Fruit fly (Drosophila melanogaster) whole organism, embryonic: ENCODE results near the gene OtopLc.

Experiments used
- Adf1 ChIP-seq: fragments of 200-800 bp; sonication (Bioruptor generic); IDR thresholded peaks from 2 replicates; pipeline ENCODE4 v1.3.6; 2022; ENCODE audit warnings: missing biosample characterization, missing genetic modification characterization
- CG11560 ChIP-seq: fragments of 200-800 bp; sonication (Bioruptor generic); IDR thresholded peaks from 3 replicates; pipeline ENCODE4 v1.3.6; 2022; ENCODE audit warnings: missing biosample characterization, missing genetic modification characterization
- CG12236 ChIP-seq: fragments of 200-800 bp; sonication (Bioruptor generic); optimal IDR thresholded peaks from 2 replicates; lab custom pipeline; 2016; ENCODE audit warnings: missing biosample characterization, missing genetic modification characterization
- CG12391 ChIP-seq: fragments of 200-800 bp; sonication (Bioruptor generic); optimal IDR thresholded peaks from 3 replicates; lab custom pipeline; 2018; ENCODE audit warnings: missing biosample characterization, mild to moderate bottlenecking, missing genetic modification characterization, moderate library complexity
- CG12744 ChIP-seq: fragments of 200-800 bp; sonication (Bioruptor generic); optimal IDR thresholded peaks from 2 replicates; lab custom pipeline; 2016; ENCODE audit warnings: missing biosample characterization, missing genetic modification characterization
- CG13287 ChIP-seq: fragments of 200-800 bp; sonication (Bioruptor generic); IDR thresholded peaks from 2 replicates; pipeline ENCODE4 v1.3.6; 2022; ENCODE audit warnings: missing biosample characterization, missing genetic modification characterization; ENCODE audit not compliant: partially characterized antibody
- CG16813 ChIP-seq: fragments of 200-800 bp; sonication (Bioruptor generic); IDR thresholded peaks from 3 replicates; pipeline ENCODE4 v1.3.6; 2022; ENCODE audit warnings: missing biosample characterization, missing genetic modification characterization; ENCODE audit not compliant: partially characterized antibody
- CG2199 ChIP-seq: fragments of 200-800 bp; sonication (Bioruptor generic); IDR thresholded peaks from 3 replicates; pipeline ENCODE4 v1.3.6; 2022; ENCODE audit warnings: missing biosample characterization, missing genetic modification characterization
- CG2202 ChIP-seq: fragments of 200-800 bp; sonication (Bioruptor generic); optimal IDR thresholded peaks from 2 replicates; lab custom pipeline; 2018; ENCODE audit warnings: missing biosample characterization, mild to moderate bottlenecking, missing genetic modification characterization
- CG30020 ChIP-seq: fragments of 200-800 bp; optimal IDR thresholded peaks from 2 replicates; lab custom pipeline; 2019; ENCODE audit warnings: missing biosample characterization, mild to moderate bottlenecking, missing genetic modification characterization, moderate library complexity
- CG31224 ChIP-seq: fragments of 200-800 bp; sonication (Bioruptor generic); IDR thresholded peaks from 2 replicates; pipeline ENCODE4 v1.3.6; 2022; ENCODE audit warnings: missing biosample characterization, missing genetic modification characterization
- CG32767 ChIP-seq: fragments of 200-800 bp; sonication (Bioruptor generic); IDR thresholded peaks from 2 replicates; pipeline ENCODE4 v1.3.6; 2022; ENCODE audit warnings: missing biosample characterization, missing genetic modification characterization
- CG34376 ChIP-seq: fragments of 200-800 bp; sonication (Bioruptor generic); optimal IDR thresholded peaks from 2 replicates; lab custom pipeline; 2018; ENCODE audit warnings: missing biosample characterization, mild to moderate bottlenecking, missing genetic modification characterization
- CG4617 ChIP-seq: fragments of 200-800 bp; sonication (Bioruptor generic); optimal IDR thresholded peaks from 3 replicates; lab custom pipeline; 2016; ENCODE audit warnings: missing biosample characterization, missing genetic modification characterization, borderline replicate concordance
- CG4820 ChIP-seq: fragments of 200-800 bp; sonication (Bioruptor generic); optimal IDR thresholded peaks from 3 replicates; lab custom pipeline; 2016; ENCODE audit warnings: missing biosample characterization, missing genetic modification characterization
- CG5953 ChIP-seq: fragments of 200-800 bp; sonication (Bioruptor generic); IDR thresholded peaks from 2 replicates; pipeline ENCODE4 v1.3.6; 2022; ENCODE audit warnings: missing biosample characterization, missing genetic modification characterization
- CG6854 ChIP-seq: fragments of 200-800 bp; sonication (Bioruptor generic); optimal IDR thresholded peaks from 3 replicates; lab custom pipeline; 2017; ENCODE audit warnings: missing biosample characterization, mild to moderate bottlenecking, missing genetic modification characterization
- CG9932 ChIP-seq: fragments of 200-800 bp; sonication (Bioruptor generic); IDR thresholded peaks from 2 replicates; pipeline ENCODE4 v1.3.6; 2022; ENCODE audit warnings: missing biosample characterization, missing genetic modification characterization
- D19A ChIP-seq: fragments of 200-800 bp; optimal IDR thresholded peaks from 3 replicates; lab custom pipeline; 2019; ENCODE audit warnings: missing biosample characterization, mild to moderate bottlenecking, missing genetic modification characterization, moderate library complexity
- E2f1 ChIP-seq: fragments of 200-800 bp; sonication (Bioruptor generic); IDR thresholded peaks from 2 replicates; pipeline ENCODE4 v1.3.6; 2022; ENCODE audit warnings: missing biosample characterization, missing genetic modification characterization
- E2f2 ChIP-seq: fragments of 200-800 bp; sonication (Bioruptor generic); IDR thresholded peaks from 2 replicates; pipeline ENCODE4 v1.3.6; 2022; ENCODE audit warnings: missing biosample characterization, missing genetic modification characterization
- Fer1 ChIP-seq: fragments of 200-800 bp; sonication (Bioruptor generic); optimal IDR thresholded peaks from 2 replicates; lab custom pipeline; 2017; ENCODE audit warnings: missing biosample characterization, mild to moderate bottlenecking, missing genetic modification characterization
- Gsc ChIP-seq: fragments of 200-800 bp; sonication (Bioruptor generic); IDR thresholded peaks from 2 replicates; pipeline ENCODE4 v1.3.6; 2022; ENCODE audit warnings: missing biosample characterization, missing genetic modification characterization
- Gug ChIP-seq: fragments of 200-800 bp; sonication (Bioruptor generic); IDR thresholded peaks from 4 replicates; pipeline ENCODE4 v1.3.6; 2022; ENCODE audit warnings: missing biosample characterization, missing genetic modification characterization
- HLHmδ ChIP-seq: fragments of 200-800 bp; sonication (Bioruptor generic); optimal IDR thresholded peaks from 2 replicates; lab custom pipeline; 2018; ENCODE audit warnings: missing biosample characterization, mild to moderate bottlenecking, missing genetic modification characterization, moderate library complexity
- Mad ChIP-seq: fragments of 200-800 bp; sonication (Bioruptor generic); optimal IDR thresholded peaks from 2 replicates; lab custom pipeline; 2016; ENCODE audit warnings: missing biosample characterization, missing genetic modification characterization
- NK7.1 ChIP-seq: fragments of 200-800 bp; sonication (Bioruptor generic); optimal IDR thresholded peaks from 3 replicates; lab custom pipeline; 2016; ENCODE audit warnings: missing biosample characterization, missing genetic modification characterization
- Poxn ChIP-seq: fragments of 200-800 bp; sonication (Bioruptor generic); IDR thresholded peaks from 2 replicates; pipeline ENCODE4 v1.3.6; 2022; ENCODE audit warnings: missing biosample characterization, missing genetic modification characterization
- Ptx1 ChIP-seq: fragments of 200-800 bp; sonication (Bioruptor generic); IDR thresholded peaks from 2 replicates; pipeline ENCODE4 v1.3.6; 2022; ENCODE audit warnings: missing biosample characterization, missing genetic modification characterization
- aop ChIP-seq: fragments of 200-800 bp; sonication (Bioruptor generic); IDR thresholded peaks from 2 replicates; pipeline ENCODE4 v1.3.6; 2022; ENCODE audit warnings: missing biosample characterization, missing genetic modification characterization
- ara ChIP-seq: fragments of 200-800 bp; sonication (Bioruptor generic); IDR thresholded peaks from 2 replicates; pipeline ENCODE4 v1.3.6; 2022; ENCODE audit warnings: missing biosample characterization, missing genetic modification characterization
- az2 ChIP-seq: fragments of 200-800 bp; sonication (Bioruptor generic); optimal IDR thresholded peaks from 3 replicates; lab custom pipeline; 2016; ENCODE audit warnings: missing biosample characterization, missing genetic modification characterization
- bowl ChIP-seq: fragments of 200-800 bp; sonication (Bioruptor generic); IDR thresholded peaks from 2 replicates; pipeline ENCODE4 v1.3.6; 2022; ENCODE audit warnings: missing biosample characterization, missing genetic modification characterization
- croc ChIP-seq: fragments of 200-800 bp; sonication (Bioruptor generic); conservative IDR thresholded peaks from 3 replicates; pipeline ENCODE4 v1.3.6; 2022; ENCODE audit warnings: missing biosample characterization, missing genetic modification characterization
- cwo ChIP-seq: fragments of 200-800 bp; sonication (Bioruptor generic); optimal IDR thresholded peaks from 3 replicates; lab custom pipeline; 2017; ENCODE audit warnings: missing biosample characterization, missing genetic modification characterization, mild to moderate bottlenecking, moderate library complexity, missing genetic modification reagents
- disco-r ChIP-seq: fragments of 200-800 bp; sonication (Bioruptor generic); optimal IDR thresholded peaks from 2 replicates; lab custom pipeline; 2016; ENCODE audit warnings: missing biosample characterization, missing genetic modification characterization
- dmrt99B ChIP-seq: fragments of 200-800 bp; sonication (Bioruptor generic); optimal IDR thresholded peaks from 2 replicates; lab custom pipeline; 2018; ENCODE audit warnings: missing biosample characterization, mild to moderate bottlenecking, missing genetic modification characterization, moderate library complexity
- ems ChIP-seq: fragments of 200-800 bp; sonication (Bioruptor generic); optimal IDR thresholded peaks from 3 replicates; lab custom pipeline; 2016; ENCODE audit warnings: missing biosample characterization, missing genetic modification characterization
- fru ChIP-seq: fragments of >200 bp; optimal IDR thresholded peaks from 2 replicates; lab custom pipeline; 2017
- gt ChIP-seq: fragments of 200-800 bp; sonication (Bioruptor generic); IDR thresholded peaks from 2 replicates; pipeline ENCODE4 v1.3.6; 2022; ENCODE audit warnings: missing biosample characterization, missing genetic modification characterization
- hb ChIP-seq: fragments of 200-800 bp; sonication (Bioruptor generic); IDR thresholded peaks from 3 replicates; pipeline ENCODE4 v1.3.6; 2022; ENCODE audit warnings: missing biosample characterization, missing genetic modification characterization; ENCODE audit not compliant: partially characterized antibody
- ken ChIP-seq: fragments of 200-800 bp; sonication (Bioruptor generic); IDR thresholded peaks from 3 replicates; pipeline ENCODE4 v1.3.6; 2022; ENCODE audit warnings: missing biosample characterization, missing genetic modification characterization
- lilli ChIP-seq: fragments of 200-800 bp; sonication (Bioruptor generic); optimal IDR thresholded peaks from 3 replicates; lab custom pipeline; 2016; ENCODE audit warnings: missing biosample characterization, missing genetic modification characterization
- nau ChIP-seq: fragments of 200-800 bp; sonication (Bioruptor generic); optimal IDR thresholded peaks from 3 replicates; lab custom pipeline; 2017; ENCODE audit warnings: missing biosample characterization, mild to moderate bottlenecking, missing genetic modification characterization, missing genetic modification reagents
- nmo ChIP-seq: fragments of 200-800 bp; sonication (Bioruptor generic); optimal IDR thresholded peaks from 2 replicates; lab custom pipeline; 2018; ENCODE audit warnings: missing biosample characterization, mild to moderate bottlenecking, missing genetic modification characterization, moderate library complexity
- pfk ChIP-seq: fragments of 200-800 bp; sonication (Bioruptor generic); optimal IDR thresholded peaks from 2 replicates; lab custom pipeline; 2018; ENCODE audit warnings: missing biosample characterization, mild to moderate bottlenecking, missing genetic modification characterization, moderate library complexity
- ro ChIP-seq: fragments of 200-800 bp; sonication (Bioruptor generic); IDR thresholded peaks from 2 replicates; pipeline ENCODE4 v1.3.6; 2022; ENCODE audit warnings: missing biosample characterization, missing genetic modification characterization
- scrt ChIP-seq: fragments of 200-800 bp; sonication (Bioruptor generic); optimal IDR thresholded peaks from 2 replicates; lab custom pipeline; 2018; ENCODE audit warnings: missing biosample characterization, mild to moderate bottlenecking, missing genetic modification characterization, moderate library complexity
- trem ChIP-seq: fragments of 200-800 bp; optimal IDR thresholded peaks from 3 replicates; lab custom pipeline; 2019; ENCODE audit warnings: missing biosample characterization, mild to moderate bottlenecking, missing genetic modification characterization, moderate library complexity
- zen ChIP-seq: fragments of 200-800 bp; sonication (Bioruptor generic); optimal IDR thresholded peaks from 3 replicates; lab custom pipeline; 2018; ENCODE audit warnings: missing biosample characterization, mild to moderate bottlenecking, missing genetic modification characterization, moderate library complexity
- zf30C ChIP-seq: fragments of 200-800 bp; sonication (Bioruptor generic); optimal IDR thresholded peaks from 3 replicates; lab custom pipeline; 2018; ENCODE audit warnings: missing biosample characterization, mild to moderate bottlenecking, missing genetic modification characterization
- zfh1 ChIP-seq: fragments of 200-800 bp; sonication (Bioruptor generic); IDR thresholded peaks from 3 replicates; pipeline ENCODE4 v1.3.6; 2022; ENCODE audit warnings: missing biosample characterization, missing genetic modification characterization

OtopLc gene

dm6 chrX:5665902-5666301, 3.2 kb upstream of the OtopLc start, which contains the start of the genes Sirt4 and CG4119 (continued):
- TF ChIP-seq HLHmδ (GFP tag; lab: Kevin White, UChicago) (no peak), E2f2 (GFP tag; lab: Robert Waterston, UW) (peak; percentile 54), lilli (GFP tag; lab: Kevin White, UChicago) (peak; percentile 47), scrt (GFP tag; lab: Kevin White, UChicago) (no peak), Adf1 (GFP tag; lab: Robert Waterston, UW) (peak; percentile 72), hb (peak; percentile 97), CG31224 (GFP tag; lab: Robert Waterston, UW) (no peak), zf30C (GFP tag; lab: Kevin White, UChicago) (no peak), ro (GFP tag; lab: Robert Waterston, UW) (no peak), dmrt99B (tag; lab: Kevin White, UChicago) (no peak), CG2202 (tag; lab: Kevin White, UChicago) (no peak), Poxn (GFP tag; lab: Robert Waterston, UW) (no peak), D19A (tag; lab: Kevin White, UChicago) (no peak), CG11560 (peak; percentile 66; the same call in 2 of the 3 replicates), Fer1 (GFP tag; lab: Kevin White, UChicago) (peak; percentile 27), Mad (GFP tag; lab: Kevin White, UChicago) (peak; percentile 15), CG32767 (GFP tag; lab: Robert Waterston, UW) (0 out of 2 replicates have a peak, but pooled peaks have one; percentile 21), zen (tag; lab: Kevin White, UChicago) (no peak), CG30020 (tag; lab: Kevin White, UChicago) (peak; percentile 5), nmo (GFP tag; lab: Kevin White, UChicago) (peak; percentile 55), Gsc (GFP tag; lab: Robert Waterston, UW) (no peak), az2 (GFP tag; lab: Kevin White, UChicago) (no peak), E2f1 (GFP tag; lab: Robert Waterston, UW) (0 out of 2 replicates have a peak, but pooled peaks have one; percentile 8), CG12391 (peak; percentile 40), fru (lab: Kevin White, UChicago) (no peak), CG12236 (GFP tag; lab: Kevin White, UChicago) (no peak), CG4820 (GFP tag; lab: Kevin White, UChicago) (no peak), Gug (peak; percentile 37; the same call in 1 of the 4 replicates), Ptx1 (GFP tag; lab: Robert Waterston, UW) (no peak), CG6854 (GFP tag; lab: Kevin White, UChicago) (no peak), CG34376 (GFP tag; lab: Kevin White, UChicago) (peak; percentile 40), CG5953 (no peak), bowl (GFP tag; lab: Robert Waterston, UW) (no peak), cwo (GFP tag; lab: Kevin White, UChicago) (no peak), NK7.1 (GFP tag; lab: Kevin White, UChicago) (no peak), CG4617 (GFP tag; lab: Kevin White, UChicago) (peak; percentile 92), ems (GFP tag; lab: Kevin White, UChicago) (no peak), CG16813 (GFP tag; lab: Robert Waterston, UW) (peak; percentile 96), croc (GFP tag; lab: Robert Waterston, UW) (no peak), nau (GFP tag; lab: Kevin White, UChicago) (no peak), gt (no peak), aop (GFP tag; lab: Robert Waterston, UW) (no peak), disco-r (GFP tag; lab: Kevin White, UChicago) (no peak), trem (tag; lab: Kevin White, UChicago) (peak; percentile 56), CG2199 (GFP tag; lab: Robert Waterston, UW) (no peak), CG9932 (GFP tag; lab: Robert Waterston, UW) (peak; percentile 77), CG13287 (peak; percentile 96), CG12744 (GFP tag; lab: Kevin White, UChicago) (no peak), ara (GFP tag; lab: Robert Waterston, UW) (0 out of 2 replicates have a peak, but pooled peaks have one; percentile 5), ken (no peak), zfh1 (GFP tag; lab: Robert Waterston, UW) (0 out of 3 replicates have a peak, but pooled peaks have one; percentile 33), pfk (no peak)
